Worm (Caenorhabditis elegans) whole organism, L4 larva: ENCODE data around the gene C49A9.9.

ENCODE experiments used
- fos-1 ChIP-seq: fragments of 150-350 bp; optimal IDR thresholded peaks from 2 replicates; lab custom pipeline; 2014; ENCODE audit warnings: missing biosample characterization, missing genetic modification characterization
- unc-130 ChIP-seq: sonication (generic microtip); optimal IDR thresholded peaks from 2 replicates; lab custom pipeline; 2016; ENCODE audit warnings: missing genetic modification reagents, missing genetic modification characterization, missing compliant biosample characterization

ce11 chrIV:6249591-6249990, 32.4 kb downstream of the C49A9.9 start, which contains the start of gene F58F9.1:
- TF ChIP-seq unc-130 (GFP tag; lab: Kevin White, UChicago) (no peak), fos-1 (no peak)
